Worm (Caenorhabditis elegans) whole organism, late embryonic: ENCODE measurements around the gene nlp-27.

Source experiments
- C08G9.2 ChIP-seq: sonication (generic microtip); optimal IDR thresholded peaks from 2 replicates; lab custom pipeline; 2016; ENCODE audit warnings: mild to moderate bottlenecking, missing genetic modification characterization, moderate library complexity, missing compliant biosample characterization
- C38D4.7 ChIP-seq: fragments of 200-800 bp; sonication (Bioruptor generic); optimal IDR thresholded peaks from 2 replicates; lab custom pipeline; 2018; ENCODE audit warnings: mild to moderate bottlenecking, missing genetic modification characterization, moderate library complexity, missing compliant biosample characterization
- F13H6.1 ChIP-seq: sonication (generic microtip); optimal IDR thresholded peaks from 2 replicates; lab custom pipeline; 2016; ENCODE audit warnings: missing genetic modification characterization, missing compliant biosample characterization
- K02D7.2 ChIP-seq: sonication (generic microtip); optimal IDR thresholded peaks from 2 replicates; lab custom pipeline; 2017; ENCODE audit warnings: mild to moderate bottlenecking, missing genetic modification characterization, missing compliant biosample characterization
- T23F11.4 ChIP-seq: fragments of 200-800 bp; sonication (Bioruptor generic); optimal IDR thresholded peaks from 2 replicates; lab custom pipeline; 2018; ENCODE audit warnings: mild to moderate bottlenecking, missing genetic modification characterization, missing compliant biosample characterization
- Y22D7AL.16 ChIP-seq: sonication (generic microtip); optimal IDR thresholded peaks from 2 replicates; lab custom pipeline; 2016; ENCODE audit warnings: missing genetic modification characterization, missing compliant biosample characterization
- ahr-1 ChIP-seq: sonication (generic microtip); optimal IDR thresholded peaks from 2 replicates; lab custom pipeline; 2016; ENCODE audit warnings: missing genetic modification characterization, missing compliant biosample characterization
- ceh-14 ChIP-seq: sonication (generic microtip); optimal IDR thresholded peaks from 2 replicates; lab custom pipeline; 2016; ENCODE audit warnings: missing genotype, missing genetic modification characterization, missing compliant biosample characterization
- ceh-31 ChIP-seq: sonication (generic microtip); optimal IDR thresholded peaks from 2 replicates; lab custom pipeline; 2016; ENCODE audit warnings: missing genetic modification characterization, missing compliant biosample characterization
- ceh-34 ChIP-seq: sonication (generic microtip); optimal IDR thresholded peaks from 2 replicates; lab custom pipeline; 2016; ENCODE audit warnings: mild to moderate bottlenecking, missing genetic modification characterization, missing compliant biosample characterization
- ceh-45 ChIP-seq: fragments of 200-800 bp; sonication (Bioruptor generic); IDR thresholded peaks from 2 replicates; pipeline ENCODE4 v1.3.6; 2022; ENCODE audit warnings: missing genetic modification reagents, missing genetic modification characterization, missing compliant biosample characterization
- ceh-6 ChIP-seq: fragments of 200-800 bp; sonication (Bioruptor generic); optimal IDR thresholded peaks from 2 replicates; lab custom pipeline; 2018; ENCODE audit warnings: mild to moderate bottlenecking, missing genetic modification characterization, missing compliant biosample characterization
- ceh-9 ChIP-seq: sonication (generic microtip); optimal IDR thresholded peaks from 2 replicates; lab custom pipeline; 2016; ENCODE audit warnings: mild to moderate bottlenecking, missing genetic modification characterization, inconsistent platforms, missing compliant biosample characterization
- dve-1 ChIP-seq: sonication (generic microtip); optimal IDR thresholded peaks from 2 replicates; lab custom pipeline; 2017; ENCODE audit warnings: antibody characterized with exemption, mild to moderate bottlenecking, missing genetic modification characterization, missing compliant biosample characterization
- elt-4 ChIP-seq: sonication (generic microtip); optimal IDR thresholded peaks from 2 replicates; lab custom pipeline; 2016; ENCODE audit warnings: missing genetic modification characterization, missing compliant biosample characterization
- eyg-1 ChIP-seq: sonication (generic microtip); optimal IDR thresholded peaks from 2 replicates; lab custom pipeline; 2016; ENCODE audit warnings: missing genotype, missing genetic modification characterization, missing compliant biosample characterization
- fax-1 ChIP-seq: sonication (generic microtip); optimal IDR thresholded peaks from 2 replicates; lab custom pipeline; 2016; ENCODE audit warnings: missing genotype, missing genetic modification characterization, missing compliant biosample characterization
- fkh-10 ChIP-seq: fragments of 150-350 bp; optimal IDR thresholded peaks from 2 replicates; lab custom pipeline; 2014; ENCODE audit warnings: missing biosample characterization, missing genetic modification reagents, missing genetic modification characterization
- hlh-13 ChIP-seq: fragments of 200-800 bp; sonication (Bioruptor generic); optimal IDR thresholded peaks from 2 replicates; lab custom pipeline; 2018; ENCODE audit warnings: mild to moderate bottlenecking, missing genetic modification characterization, missing compliant biosample characterization
- hlh-15 ChIP-seq: sonication (generic microtip); optimal IDR thresholded peaks from 2 replicates; lab custom pipeline; 2016; ENCODE audit warnings: missing genetic modification characterization, missing compliant biosample characterization
- hlh-8 ChIP-seq: sonication (generic microtip); optimal IDR thresholded peaks from 2 replicates; lab custom pipeline; 2016; ENCODE audit warnings: missing genotype, missing genetic modification characterization, missing compliant biosample characterization
- lim-6 ChIP-seq: sonication (generic microtip); optimal IDR thresholded peaks from 2 replicates; lab custom pipeline; 2016; ENCODE audit warnings: missing genetic modification characterization, missing compliant biosample characterization
- mec-3 ChIP-seq: sonication (generic microtip); optimal IDR thresholded peaks from 2 replicates; lab custom pipeline; 2016; ENCODE audit warnings: borderline replicate concordance, missing genetic modification characterization, missing compliant biosample characterization
- odd-2 ChIP-seq: sonication (generic microtip); optimal IDR thresholded peaks from 2 replicates; lab custom pipeline; 2017; ENCODE audit warnings: antibody characterized with exemption, mild to moderate bottlenecking, missing genetic modification characterization, missing compliant biosample characterization
- pag-3 ChIP-seq: sonication (generic microtip); optimal IDR thresholded peaks from 2 replicates; lab custom pipeline; 2016; ENCODE audit warnings: missing compliant biosample characterization, missing genetic modification characterization, borderline replicate concordance
- pat-9 ChIP-seq: fragments of 200-800 bp; sonication (Bioruptor generic); optimal IDR thresholded peaks from 2 replicates; lab custom pipeline; 2018; ENCODE audit warnings: mild to moderate bottlenecking, missing genetic modification characterization, moderate library complexity, missing compliant biosample characterization
- pax-1 ChIP-seq: fragments of 150-350 bp; optimal IDR thresholded peaks from 2 replicates; lab custom pipeline; 2014; ENCODE audit warnings: missing biosample characterization, missing genetic modification characterization
- pha-4 ChIP-seq: fragments of 150-350 bp; optimal IDR thresholded peaks from 2 replicates; lab custom pipeline; 2018; ENCODE audit warnings: missing biosample characterization, missing genetic modification reagents, missing genetic modification characterization
- ref-2 ChIP-seq: sonication (generic microtip); optimal IDR thresholded peaks from 2 replicates; lab custom pipeline; 2016; ENCODE audit warnings: missing genetic modification characterization, missing compliant biosample characterization
- sdc-2 ChIP-seq: sonication (generic microtip); optimal IDR thresholded peaks from 2 replicates; lab custom pipeline; 2016; ENCODE audit warnings: missing genotype, missing genetic modification characterization, missing compliant biosample characterization
- sox-2 ChIP-seq: fragments of 200-800 bp; sonication (Bioruptor generic); IDR thresholded peaks from 2 replicates; pipeline ENCODE4 v1.3.6; 2022; ENCODE audit warnings: missing genetic modification reagents, missing genetic modification characterization, missing compliant biosample characterization
- syd-9 ChIP-seq: sonication (generic microtip); optimal IDR thresholded peaks from 2 replicates; lab custom pipeline; 2016; ENCODE audit warnings: mild to moderate bottlenecking, missing genetic modification characterization, moderate library complexity, missing compliant biosample characterization
- ttx-3 ChIP-seq: sonication (generic microtip); optimal IDR thresholded peaks from 2 replicates; lab custom pipeline; 2016; ENCODE audit warnings: missing genetic modification reagents, missing genetic modification characterization, missing compliant biosample characterization
- unc-86 ChIP-seq: sonication (generic microtip); optimal IDR thresholded peaks from 2 replicates; lab custom pipeline; 2016; ENCODE audit warnings: missing genetic modification characterization, missing compliant biosample characterization
- zip-5 ChIP-seq: sonication (generic microtip); optimal IDR thresholded peaks from 2 replicates; lab custom pipeline; 2016; ENCODE audit warnings: missing genetic modification characterization, missing compliant biosample characterization
- ztf-16 ChIP-seq: sonication (generic microtip); optimal IDR thresholded peaks from 2 replicates; lab custom pipeline; 2017; ENCODE audit warnings: missing genetic modification characterization, missing compliant biosample characterization

Gene nlp-27

DNA sequence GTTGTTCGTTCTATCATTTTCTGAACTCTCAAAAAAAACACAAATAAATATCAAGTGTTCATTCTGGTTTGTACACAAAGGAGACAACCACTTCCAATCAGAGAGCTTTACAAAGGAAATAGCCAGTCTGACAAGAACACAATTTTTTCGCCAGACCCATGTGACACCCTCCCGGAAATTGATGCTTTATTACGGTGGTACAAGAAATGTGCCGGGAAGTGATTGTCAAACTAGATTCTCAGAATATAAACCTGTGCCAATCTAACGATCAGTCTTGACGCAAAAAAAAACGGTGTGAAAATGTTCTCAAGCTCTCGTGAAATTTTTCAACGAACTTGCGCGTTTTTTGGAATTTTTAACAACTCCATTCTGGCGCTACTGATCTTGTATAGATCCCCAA, 35.4 kb upstream of the nlp-27 start, which contains the start of gene str-247:
Gene str-247, plus strand, starts transcription at position 301 of the 400 bp plus-strand sequence.
- no peak for TF ChIP-seq C38D4.7 (GFP tag; lab: Kevin White, UChicago)
- TF ChIP-seq hlh-8 (tag; lab: Kevin White, UChicago) = no peak
- no peak for TF ChIP-seq unc-86 (tag; lab: Kevin White, UChicago)
- TF ChIP-seq pha-4 (tag; lab: Kevin White, UChicago) = no peak
- TF ChIP-seq pag-3 = no peak
- TF ChIP-seq odd-2 = no peak
- no peak for TF ChIP-seq ref-2 (tag; lab: Kevin White, UChicago)
- TF ChIP-seq, all 69 proteins: peak for 0

DNA sequence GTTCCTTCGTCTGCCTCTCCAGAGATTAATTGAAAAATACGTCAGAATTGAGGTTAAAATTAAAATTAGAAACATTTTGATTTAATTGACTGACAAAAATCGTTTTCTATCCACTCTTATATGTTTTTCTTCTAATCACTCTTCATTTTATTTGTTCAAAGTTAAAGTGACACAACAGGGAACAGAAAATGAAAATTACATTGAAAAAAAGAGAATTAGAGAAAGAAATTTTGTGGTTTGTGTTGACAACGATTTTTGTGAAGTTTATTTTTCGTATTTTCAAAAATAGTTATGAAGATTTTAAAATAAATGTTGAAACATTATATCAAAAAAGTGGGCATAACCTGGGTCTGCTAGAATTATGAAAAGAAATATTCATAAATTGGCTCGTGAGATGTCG, 31.6 kb upstream of the nlp-27 start, which contains the start of gene cyp-34A5:
Gene cyp-34A5, minus strand, starts transcription at position 101 of the 400 bp plus-strand sequence.
- TF ChIP-seq pat-9 (tag; lab: Kevin White, UChicago) (no peak), pax-1 (no peak), sox-2 (no peak), ahr-1 (tag; lab: Kevin White, UChicago) (no peak), dve-1 (tag; lab: Kevin White, UChicago) (no peak), zip-5 (tag; lab: Kevin White, UChicago) (no peak), lim-6 (no peak), fax-1 (tag; lab: Kevin White, UChicago) (no peak), ttx-3 (no peak), ceh-6 (GFP tag; lab: Kevin White, UChicago) (no peak)
- TF ChIP-seq, all 69 proteins: peak for 0

DNA sequence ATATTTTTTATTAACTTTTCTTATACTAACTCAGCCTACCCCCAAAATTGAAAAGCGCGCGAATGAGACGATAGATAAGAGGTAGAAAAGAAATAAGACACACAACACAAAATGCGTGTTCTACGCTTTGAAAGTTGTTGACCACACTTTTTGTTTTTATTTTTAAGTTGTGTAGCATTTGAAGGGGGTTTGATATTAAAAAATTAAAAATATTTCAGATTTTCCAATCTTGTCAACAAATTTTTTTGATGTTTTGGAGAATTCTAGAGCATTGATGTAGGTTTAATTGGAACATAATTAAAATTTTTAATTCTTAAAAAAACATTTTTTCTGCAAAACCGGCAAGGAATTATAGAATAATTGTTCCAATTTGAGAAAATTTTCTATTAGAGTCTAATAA, 27.9 kb upstream of the nlp-27 start, which contains the start of gene cyp-34A6:
Gene cyp-34A6, minus strand, starts transcription at position 101 of the 400 bp plus-strand sequence.
- no peak for TF ChIP-seq ztf-16 (tag; lab: Kevin White, UChicago)
- TF ChIP-seq pax-1 = no peak
- TF ChIP-seq mec-3 = no peak

DNA sequence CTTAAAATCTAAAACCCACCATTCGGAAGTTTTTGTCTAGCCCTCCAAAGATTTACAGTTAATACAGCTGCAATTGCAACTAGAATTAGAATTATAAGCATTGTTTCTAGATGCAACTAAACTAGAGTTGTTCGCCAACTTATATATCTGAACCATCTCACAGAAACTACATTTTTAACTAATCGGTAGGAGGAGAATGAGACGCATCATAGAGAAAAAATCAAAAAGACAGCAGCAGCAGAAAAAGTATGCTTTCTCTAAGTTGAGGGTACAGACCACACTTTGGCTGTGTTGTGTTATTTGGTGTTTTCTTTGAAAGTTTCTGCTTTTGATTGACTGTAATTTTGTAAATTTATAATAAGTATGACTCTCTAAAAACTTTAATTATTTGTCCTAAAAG, 25.5 kb upstream of the nlp-27 start, which contains the start of gene cyp-34A7:
Gene cyp-34A7, minus strand, starts transcription at position 101 of the 400 bp plus-strand sequence.
- no peak for TF ChIP-seq ceh-34 (tag; lab: Kevin White, UChicago)
- no peak for TF ChIP-seq ahr-1 (tag; lab: Kevin White, UChicago)
- TF ChIP-seq F13H6.1 (tag; lab: Kevin White, UChicago) = no peak
- no peak for TF ChIP-seq lim-6
- TF ChIP-seq syd-9 (tag; lab: Kevin White, UChicago) = no peak
- no peak for TF ChIP-seq ceh-14
- no peak for TF ChIP-seq hlh-13
- no peak for TF ChIP-seq Y22D7AL.16 (tag; lab: Kevin White, UChicago)
- no peak for TF ChIP-seq fkh-10 (GFP tag; lab: Kevin White, UChicago)
- TF ChIP-seq pag-3 = no peak
- no peak for TF ChIP-seq K02D7.2 (tag; lab: Kevin White, UChicago)
- no peak for TF ChIP-seq sox-2
- TF ChIP-seq ref-2 (tag; lab: Kevin White, UChicago) = no peak
- no peak for TF ChIP-seq hlh-15 (tag; lab: Kevin White, UChicago)
- no peak for TF ChIP-seq ceh-9 (tag; lab: Kevin White, UChicago)
- no peak for TF ChIP-seq fax-1 (tag; lab: Kevin White, UChicago)
- TF ChIP-seq pha-4 (tag; lab: Kevin White, UChicago) = no peak
- TF ChIP-seq eyg-1 = no peak

DNA sequence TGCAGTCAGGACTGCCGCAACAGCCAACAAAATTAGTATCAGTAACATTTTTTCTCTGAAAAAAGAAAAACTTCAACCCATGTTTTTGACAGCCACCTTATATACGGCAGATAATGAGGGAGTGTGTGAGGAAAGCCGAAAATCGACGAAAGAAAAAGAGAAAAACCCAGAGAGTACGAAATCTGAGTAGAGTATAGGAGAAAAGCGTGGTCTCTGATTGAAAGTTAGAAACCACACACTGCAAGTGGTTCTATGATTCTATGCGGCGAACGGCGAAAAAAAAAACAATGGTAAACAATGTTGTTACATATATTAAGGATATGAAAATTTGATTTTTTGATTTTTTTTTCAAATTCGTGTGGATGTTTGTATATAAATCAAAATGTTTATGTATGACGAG, 21.4 kb upstream of the nlp-27 start, which contains the start of gene cyp-34A8:
Gene cyp-34A8, minus strand, starts transcription at position 62 of the 400 bp plus-strand sequence.
- TF ChIP-seq Y22D7AL.16 (tag; lab: Kevin White, UChicago) (no peak), elt-4 (no peak), ztf-16 (tag; lab: Kevin White, UChicago) (no peak)

DNA sequence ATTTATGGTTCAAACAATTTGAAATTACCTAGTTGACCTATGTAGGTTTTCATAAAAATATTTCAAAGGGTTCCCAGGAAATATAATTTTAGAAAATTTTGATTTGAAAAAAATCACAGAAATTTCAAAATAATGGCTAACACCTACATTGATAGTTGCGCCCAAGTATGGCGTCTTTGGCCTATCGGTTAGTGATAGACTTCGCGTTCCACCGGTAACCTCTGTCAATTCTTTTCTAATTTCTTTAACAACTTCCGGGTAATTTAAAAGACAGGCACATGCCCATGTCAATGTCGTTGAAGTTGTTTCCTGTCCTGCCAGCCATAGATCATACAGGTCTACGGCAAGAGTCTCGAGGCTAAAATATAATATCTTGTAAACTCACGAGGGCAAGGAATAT, 20.2 kb upstream of the nlp-27 start:
- TF ChIP-seq T23F11.4 (GFP tag; lab: Kevin White, UChicago) = no peak
- TF ChIP-seq C08G9.2 (tag; lab: Kevin White, UChicago) = no peak
- no peak for TF ChIP-seq ceh-45 (GFP tag; lab: Robert Waterston, UW)
- TF ChIP-seq ztf-16 (tag; lab: Kevin White, UChicago) = no peak
- TF ChIP-seq sdc-2 = no peak
- no peak for TF ChIP-seq ceh-31 (tag; lab: Kevin White, UChicago)
- TF ChIP-seq F13H6.1 (tag; lab: Kevin White, UChicago) = no peak
- TF ChIP-seq lim-6 = no peak
